Worm (Caenorhabditis elegans) whole organism, L1 larva: Measurements from ENCODE around the gene srh-146.
A peak's percentile ranks its signal among the peaks of the same experiment; 100 is the strongest.

Experiments
- Y116A8C.19 ChIP-seq: sonication (generic microtip); optimal IDR thresholded peaks from 2 replicates; lab custom pipeline; 2016; ENCODE audit warnings: missing compliant biosample characterization, missing genetic modification characterization, borderline replicate concordance
- ama-1 ChIP-seq: fragments of 150-350 bp; optimal IDR thresholded peaks from 2 replicates; lab custom pipeline; 2014
- ceh-63 ChIP-seq: fragments of 200-800 bp; sonication (Bioruptor generic); optimal IDR thresholded peaks from 2 replicates; lab custom pipeline; 2018; ENCODE audit warnings: mild to moderate bottlenecking, missing genetic modification characterization, missing compliant biosample characterization
- ceh-90 ChIP-seq: sonication (generic microtip); optimal IDR thresholded peaks from 2 replicates; lab custom pipeline; 2016; ENCODE audit warnings: missing genetic modification characterization, missing compliant biosample characterization
- ces-1 ChIP-seq: fragments of 150-350 bp; optimal IDR thresholded peaks from 2 replicates; lab custom pipeline; 2014; ENCODE audit warnings: missing biosample characterization, missing genetic modification reagents, missing genetic modification characterization
- dpl-1 ChIP-seq, 3 experiments: fragments of 150-350 bp in 2 of 3; sonication (generic microtip) in 1 of 3; optimal IDR thresholded peaks; 2 replicates each; lab custom pipeline; 2014 to 2017; ENCODE audit warnings: missing biosample characterization in 3 of 3, missing genetic modification characterization in 3 of 3, missing genetic modification reagents in 3 of 3
- efl-1 ChIP-seq, 4 experiments: fragments of 150-350 bp; optimal IDR thresholded peaks in 3 of 4; peaks in 1 of 4; 1 replicate in 1 of 4; 2 replicates in 3 of 4; lab custom pipeline; 2014; ENCODE audit warnings: missing biosample characterization in 2 of 4, missing genetic modification characterization in 2 of 4, missing genetic modification reagents in 2 of 4
- egl-27 ChIP-seq, 2 experiments: fragments of 150-350 bp in 1 of 2; sonication (generic microtip); optimal IDR thresholded peaks; 3 replicates each; lab custom pipeline; 2017 to 2018; ENCODE audit warnings: missing biosample characterization in 2 of 2, missing genetic modification characterization in 2 of 2, missing genetic modification reagents in 2 of 2
- elt-3 ChIP-seq, 6 experiments: fragments of 150-350 bp in 1 of 6; sonication (generic microtip); optimal IDR thresholded peaks; 2 replicates each; lab custom pipeline; 2017 to 2018; ENCODE audit warnings: missing biosample characterization in 6 of 6, missing genetic modification characterization in 6 of 6, inconsistent platforms in 1 of 6
- fkh-8 ChIP-seq: sonication (generic microtip); optimal IDR thresholded peaks from 2 replicates; lab custom pipeline; 2016; ENCODE audit warnings: mild to moderate bottlenecking, missing genetic modification characterization, missing compliant biosample characterization
- fos-1 ChIP-seq: fragments of 150-350 bp; optimal IDR thresholded peaks from 2 replicates; lab custom pipeline; 2014; ENCODE audit warnings: missing biosample characterization, missing genetic modification characterization
- hpl-2 ChIP-seq: fragments of 150-350 bp; optimal IDR thresholded peaks from 2 replicates; lab custom pipeline; 2014; ENCODE audit warnings: missing biosample characterization, missing genetic modification reagents, missing genetic modification characterization
- irx-1 ChIP-seq: sonication (generic microtip); optimal IDR thresholded peaks from 2 replicates; lab custom pipeline; 2016; ENCODE audit warnings: missing genetic modification characterization, missing compliant biosample characterization
- jun-1 ChIP-seq: fragments of 150-350 bp; optimal IDR thresholded peaks from 2 replicates; lab custom pipeline; 2014; ENCODE audit warnings: missing biosample characterization, missing genetic modification reagents, missing genetic modification characterization
- lin-13 ChIP-seq: fragments of 150-350 bp; optimal IDR thresholded peaks from 2 replicates; lab custom pipeline; 2014; ENCODE audit warnings: missing biosample characterization, missing genetic modification reagents, missing genetic modification characterization
- lin-15B ChIP-seq: fragments of 150-350 bp; sonication (generic microtip); optimal IDR thresholded peaks from 3 replicates; lab custom pipeline; 2014; ENCODE audit warnings: missing biosample characterization, missing genetic modification characterization
- lin-39 ChIP-seq: fragments of 150-350 bp; optimal IDR thresholded peaks from 2 replicates; lab custom pipeline; 2014; ENCODE audit warnings: missing biosample characterization, missing genetic modification reagents, missing genetic modification characterization
- lsy-2 ChIP-seq, 2 experiments: fragments of 150-350 bp; optimal IDR thresholded peaks; 2 replicates each; lab custom pipeline; 2014; ENCODE audit warnings: missing biosample characterization in 2 of 2, missing genetic modification characterization in 2 of 2
- mdl-1 ChIP-seq, 2 experiments: fragments of 150-350 bp; optimal IDR thresholded peaks; 2 replicates each; lab custom pipeline; 2014 to 2017; ENCODE audit warnings: missing biosample characterization in 2 of 2, missing genetic modification characterization in 2 of 2, inconsistent platforms in 1 of 2
- mep-1 ChIP-seq: fragments of 150-350 bp; optimal IDR thresholded peaks from 2 replicates; lab custom pipeline; 2014; ENCODE audit warnings: missing biosample characterization, missing genetic modification characterization
- nhr-12 ChIP-seq: sonication (generic microtip); optimal IDR thresholded peaks from 2 replicates; lab custom pipeline; 2017; ENCODE audit warnings: missing biosample characterization, missing genetic modification characterization
- nhr-237 ChIP-seq: fragments of 150-350 bp; optimal IDR thresholded peaks from 2 replicates; lab custom pipeline; 2014; ENCODE audit warnings: missing biosample characterization, missing genetic modification characterization
- nhr-71 ChIP-seq: sonication (generic microtip); optimal IDR thresholded peaks from 2 replicates; lab custom pipeline; 2016; ENCODE audit warnings: mild to moderate bottlenecking, missing genetic modification characterization, moderate library complexity, missing compliant biosample characterization
- nhr-77 ChIP-seq: fragments of 150-350 bp; optimal IDR thresholded peaks from 2 replicates; lab custom pipeline; 2014; ENCODE audit warnings: missing biosample characterization, missing genetic modification characterization
- nhr-90 ChIP-seq: sonication (generic microtip); optimal IDR thresholded peaks from 2 replicates; lab custom pipeline; 2016; ENCODE audit warnings: mild to moderate bottlenecking, missing genetic modification characterization, missing compliant biosample characterization; ENCODE audit not compliant: poor library complexity
- pag-3 ChIP-seq: sonication (generic microtip); optimal IDR thresholded peaks from 2 replicates; lab custom pipeline; 2017; ENCODE audit warnings: missing genetic modification characterization, mild to moderate bottlenecking, missing compliant biosample characterization, antibody characterized with exemption, borderline replicate concordance; ENCODE audit not compliant: insufficient read depth
- pax-3 ChIP-seq: fragments of 200-800 bp; sonication (Bioruptor generic); optimal IDR thresholded peaks from 2 replicates; lab custom pipeline; 2018; ENCODE audit warnings: mild to moderate bottlenecking, missing genetic modification characterization, moderate library complexity, missing compliant biosample characterization
- rnt-1 ChIP-seq: sonication (generic microtip); optimal IDR thresholded peaks from 2 replicates; lab custom pipeline; 2016; ENCODE audit warnings: mild to moderate bottlenecking, missing genetic modification characterization, moderate library complexity, missing compliant biosample characterization
- skn-1 ChIP-seq: fragments of 150-350 bp; optimal IDR thresholded peaks from 2 replicates; lab custom pipeline; 2014; ENCODE audit warnings: missing biosample characterization, missing genetic modification characterization
- snu-23 ChIP-seq: sonication (generic microtip); optimal IDR thresholded peaks from 2 replicates; lab custom pipeline; 2016; ENCODE audit warnings: missing genetic modification characterization, missing compliant biosample characterization
- sox-4 ChIP-seq: sonication (generic microtip); optimal IDR thresholded peaks from 2 replicates; lab custom pipeline; 2016; ENCODE audit warnings: missing genetic modification characterization, missing compliant biosample characterization
- tbx-2 ChIP-seq: sonication (generic microtip); optimal IDR thresholded peaks from 2 replicates; lab custom pipeline; 2016; ENCODE audit warnings: missing genetic modification characterization, missing compliant biosample characterization
- tlp-1 ChIP-seq: fragments of 150-350 bp; optimal IDR thresholded peaks from 2 replicates; lab custom pipeline; 2014; ENCODE audit warnings: missing biosample characterization, missing genetic modification characterization
- unc-30 ChIP-seq: sonication (generic microtip); optimal IDR thresholded peaks from 2 replicates; lab custom pipeline; 2017; ENCODE audit warnings: missing biosample characterization, missing genetic modification characterization
- unc-86 ChIP-seq: sonication (generic microtip); optimal IDR thresholded peaks from 2 replicates; lab custom pipeline; 2016; ENCODE audit warnings: missing genetic modification characterization, missing compliant biosample characterization
- unc-98 ChIP-seq: fragments of 200-800 bp; sonication (Bioruptor generic); IDR thresholded peaks from 2 replicates; pipeline ENCODE4 v1.3.6; 2022; ENCODE audit warnings: missing genetic modification characterization, missing compliant biosample characterization
- zip-4 ChIP-seq: fragments of 200-800 bp; sonication (Bioruptor generic); optimal IDR thresholded peaks from 2 replicates; lab custom pipeline; 2018; ENCODE audit warnings: mild to moderate bottlenecking, missing genetic modification characterization, moderate library complexity, missing compliant biosample characterization
- ztf-11 ChIP-seq, 2 experiments: sonication (generic microtip); optimal IDR thresholded peaks; 2 replicates each; lab custom pipeline; 2016 to 2017; ENCODE audit warnings: missing genetic modification characterization in 2 of 2, missing biosample characterization in 1 of 2, missing compliant biosample characterization in 1 of 2

srh-146 gene

DNA sequence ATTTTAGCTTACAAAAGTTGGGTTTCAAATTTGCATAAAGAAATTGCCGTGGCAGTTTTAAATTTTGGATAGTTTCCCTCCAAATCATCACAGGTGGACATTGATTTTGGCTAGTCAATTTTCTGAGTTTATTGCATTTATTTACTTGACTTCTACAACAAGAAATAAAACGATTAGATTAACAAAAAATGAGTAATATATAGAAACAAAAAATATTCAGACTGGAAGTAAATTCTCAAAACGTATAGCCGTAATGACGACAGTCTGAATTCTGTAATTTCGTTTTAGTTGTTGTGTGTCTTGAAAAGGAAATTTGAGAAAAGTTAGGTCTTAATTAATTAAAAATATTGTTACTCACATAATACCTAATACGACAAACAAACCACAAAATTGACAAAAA is 24.4 kb downstream of the srh-146 start, which contains the start of gene srw-141:
srw-141 (minus strand) TSS at position 101 of the 400 bp plus-strand sequence.
- TF ChIP-seq tlp-1 (tag; lab: Kevin White, UChicago) (no peak), egl-27 (tag; optimal IDR thresholded peaks at IDR 0.05; lab: Kevin White, UChicago) (no peak), ceh-90 (tag; lab: Kevin White, UChicago) (no peak), sox-4 (tag; lab: Kevin White, UChicago) (no peak), hpl-2 (no peak), pag-3 (no peak), irx-1 (tag; lab: Kevin White, UChicago) (no peak), ztf-11 (tag; optimal IDR thresholded peaks at IDR 0.05; lab: Kevin White, UChicago) (no peak), elt-3 (tag; optimal IDR thresholded peaks at IDR 0.05; lab: Kevin White, UChicago) (no peak), lsy-2 (tag; optimal IDR thresholded peaks at IDR 0.05; lab: Kevin White, UChicago) (no peak), fkh-8 (tag; lab: Kevin White, UChicago) (no peak), unc-86 (no peak), pax-3 (tag; lab: Kevin White, UChicago) (no peak), unc-30 (tag; lab: Kevin White, UChicago) (no peak), efl-1 (optimal IDR thresholded peaks at IDR 0.05; lab: Kevin White, UChicago) (no peak), efl-1 (GFP tag; optimal IDR thresholded peaks at IDR 0.05 in 1 of 2; lab: Kevin White, UChicago) (no peak)

DNA sequence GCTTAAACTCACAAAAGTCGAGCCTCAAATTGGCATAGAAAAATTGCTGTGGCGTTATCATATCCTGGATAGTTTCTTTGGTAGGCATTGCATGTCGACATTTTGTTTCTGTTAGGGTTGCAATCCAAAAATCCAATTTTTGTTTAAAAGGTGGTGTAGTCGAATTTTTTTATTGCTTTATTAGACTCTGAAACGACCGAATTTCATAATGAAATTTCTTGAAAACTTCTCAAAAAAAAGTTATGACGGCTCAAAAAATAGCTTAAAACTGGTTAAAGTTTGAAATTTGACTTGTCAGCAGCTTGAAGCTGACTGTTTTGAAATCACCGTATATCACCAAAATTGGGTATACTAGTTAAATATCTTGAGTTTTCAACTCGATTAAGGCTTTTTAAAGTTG is 27.4 kb downstream of the srh-146 start, which contains the start of gene srw-143:
srw-143 (minus strand) TSS at position 101 of the 400 bp plus-strand sequence.
- TF ChIP-seq efl-1 (optimal IDR thresholded peaks at IDR 0.05; lab: Kevin White, UChicago), result no peak
- TF ChIP-seq efl-1 (GFP tag; optimal IDR thresholded peaks at IDR 0.05 in 1 of 2; lab: Kevin White, UChicago), result peak in 1 of 2 experiments; percentile 23
- no peak for TF ChIP-seq nhr-90

ce11 chrV:2942247-2942646 is 28.2 kb downstream of the srh-146 start:
- no peak for TF ChIP-seq nhr-12 (tag; lab: Kevin White, UChicago)
- no peak for TF ChIP-seq nhr-237 (tag; lab: Kevin White, UChicago)
- no peak for TF ChIP-seq fos-1
- TF ChIP-seq nhr-77 (tag; lab: Kevin White, UChicago), result no peak
- no peak for TF ChIP-seq ceh-63 (GFP tag; lab: Kevin White, UChicago)
- no peak for TF ChIP-seq zip-4 (GFP tag; lab: Kevin White, UChicago)
- no peak for TF ChIP-seq tbx-2 (tag; lab: Kevin White, UChicago)
- TF ChIP-seq pag-3, result no peak
- TF ChIP-seq jun-1, result no peak
- no peak for TF ChIP-seq skn-1
- no peak for TF ChIP-seq unc-98 (GFP tag; lab: Robert Waterston, UW)
- no peak for TF ChIP-seq mdl-1 (tag; optimal IDR thresholded peaks at IDR 0.05; lab: Kevin White, UChicago)
- no peak for TF ChIP-seq lin-39 (tag; lab: Kevin White, UChicago)
- TF ChIP-seq nhr-71 (tag; lab: Kevin White, UChicago), result no peak

- TF ChIP-seq efl-1 (optimal IDR thresholded peaks at IDR 0.05; lab: Kevin White, UChicago) (no peak), efl-1 (GFP tag; optimal IDR thresholded peaks at IDR 0.05 in 1 of 2; lab: Kevin White, UChicago) (no peak), tlp-1 (tag; lab: Kevin White, UChicago) (no peak), elt-3 (tag; optimal IDR thresholded peaks at IDR 0.05; lab: Kevin White, UChicago) (no peak), rnt-1 (tag; lab: Kevin White, UChicago) (no peak), unc-86 (no peak), nhr-77 (tag; lab: Kevin White, UChicago) (no peak), unc-30 (tag; lab: Kevin White, UChicago) (no peak), lin-15B (tag; lab: Kevin White, UChicago) (no peak), dpl-1 (GFP tag; optimal IDR thresholded peaks at IDR 0.05; lab: Kevin White, UChicago) (no peak), lin-13 (GFP tag; lab: Kevin White, UChicago) (no peak), irx-1 (tag; lab: Kevin White, UChicago) (no peak), ces-1 (GFP tag; lab: Kevin White, UChicago) (no peak), ama-1 (lab: Kevin White, UChicago) (no peak), snu-23 (GFP tag; lab: Kevin White, UChicago) (no peak), Y116A8C.19 (tag; lab: Kevin White, UChicago) (no peak), mep-1 (tag; lab: Kevin White, UChicago) (no peak)
These were observed 29.8 kb downstream of the srh-146 start, which contains the start of gene srw-137 for ce11 chrV:2943859-2944258. Gene srw-137 (minus strand): TSS chrV:2943959.
